Worm (Caenorhabditis elegans) whole organism, late embryonic: ENCODE data around the gene R09A8.2.

ENCODE experiments used
- ceh-14 ChIP-seq: sonication (generic microtip); optimal IDR thresholded peaks from 2 replicates; lab custom pipeline; 2016; ENCODE audit warnings: missing genotype, missing genetic modification characterization, missing compliant biosample characterization
- ceh-22 ChIP-seq: sonication (generic microtip); optimal IDR thresholded peaks from 2 replicates; lab custom pipeline; 2017; ENCODE audit warnings: missing biosample characterization, missing genetic modification characterization
- hlh-30 ChIP-seq: sonication (generic microtip); optimal IDR thresholded peaks from 2 replicates; lab custom pipeline; 2017; ENCODE audit warnings: antibody characterized with exemption, missing genetic modification characterization, missing compliant biosample characterization; ENCODE audit not compliant: insufficient read depth
- madf-2 ChIP-seq: sonication (generic microtip); optimal IDR thresholded peaks from 2 replicates; lab custom pipeline; 2017; ENCODE audit warnings: missing genetic modification characterization, missing compliant biosample characterization
- mec-3 ChIP-seq: sonication (generic microtip); optimal IDR thresholded peaks from 2 replicates; lab custom pipeline; 2016; ENCODE audit warnings: borderline replicate concordance, missing genetic modification characterization, missing compliant biosample characterization
- nfya-1 ChIP-seq: sonication (generic microtip); optimal IDR thresholded peaks from 2 replicates; lab custom pipeline; 2017; ENCODE audit warnings: missing genetic modification characterization, mild to moderate bottlenecking, missing compliant biosample characterization, antibody characterized with exemption, moderate library complexity
- nhr-11 ChIP-seq: fragments of 150-350 bp; optimal IDR thresholded peaks from 2 replicates; lab custom pipeline; 2014; ENCODE audit warnings: missing biosample characterization, missing genetic modification characterization
- sdc-2 ChIP-seq: sonication (generic microtip); optimal IDR thresholded peaks from 2 replicates; lab custom pipeline; 2016; ENCODE audit warnings: missing genotype, missing genetic modification characterization, missing compliant biosample characterization

- TF ChIP-seq ceh-14 (tag; lab: Kevin White, UChicago): no peak
- no peak for TF ChIP-seq madf-2
- TF ChIP-seq nfya-1 (tag; lab: Kevin White, UChicago): no peak
- no peak for TF ChIP-seq sdc-2
- TF ChIP-seq mec-3 (tag; lab: Kevin White, UChicago): no peak
- no peak for TF ChIP-seq nhr-11 (tag; lab: Kevin White, UChicago)
- no peak for TF ChIP-seq ceh-22 (tag; lab: Kevin White, UChicago)
- TF ChIP-seq hlh-30: no peak
Measured at ce11 chrX:12640459-12640858, 21.2 kb downstream of the R09A8.2 start, which contains the start of gene R09A8.5.
